Worm (Caenorhabditis elegans) whole organism, L2 larva: ENCODE results near the gene T05G5.4.

ENCODE experiments used
- ZK546.5 ChIP-seq: sonication (generic microtip); optimal IDR thresholded peaks from 2 replicates; lab custom pipeline; 2017; ENCODE audit warnings: missing biosample characterization, missing genetic modification characterization
- alr-1 ChIP-seq: fragments of 150-350 bp; optimal IDR thresholded peaks from 2 replicates; lab custom pipeline; 2014; ENCODE audit warnings: missing biosample characterization, missing genetic modification characterization
- elt-1 ChIP-seq: fragments of 150-350 bp; optimal IDR thresholded peaks from 2 replicates; lab custom pipeline; 2014; ENCODE audit warnings: missing biosample characterization, missing genetic modification characterization
- lin-11 ChIP-seq: fragments of 150-350 bp; sonication (generic microtip); optimal IDR thresholded peaks from 2 replicates; lab custom pipeline; 2014; ENCODE audit warnings: missing biosample characterization, missing genetic modification characterization, inconsistent platforms, mixed read lengths
- lin-13 ChIP-seq: fragments of 150-350 bp; optimal IDR thresholded peaks from 2 replicates; lab custom pipeline; 2014; ENCODE audit warnings: missing biosample characterization, missing genetic modification reagents, missing genetic modification characterization
- unc-62 ChIP-seq: fragments of 150-350 bp; optimal IDR thresholded peaks from 2 replicates; lab custom pipeline; 2014; ENCODE audit warnings: missing biosample characterization, missing genetic modification reagents, missing genetic modification characterization
- zag-1 ChIP-seq: fragments of 150-350 bp; optimal IDR thresholded peaks from 2 replicates; lab custom pipeline; 2014; ENCODE audit warnings: missing biosample characterization, missing genetic modification characterization
- ztf-11 ChIP-seq: sonication (generic microtip); optimal IDR thresholded peaks from 2 replicates; lab custom pipeline; 2017; ENCODE audit warnings: missing biosample characterization, missing genetic modification characterization

DNA sequence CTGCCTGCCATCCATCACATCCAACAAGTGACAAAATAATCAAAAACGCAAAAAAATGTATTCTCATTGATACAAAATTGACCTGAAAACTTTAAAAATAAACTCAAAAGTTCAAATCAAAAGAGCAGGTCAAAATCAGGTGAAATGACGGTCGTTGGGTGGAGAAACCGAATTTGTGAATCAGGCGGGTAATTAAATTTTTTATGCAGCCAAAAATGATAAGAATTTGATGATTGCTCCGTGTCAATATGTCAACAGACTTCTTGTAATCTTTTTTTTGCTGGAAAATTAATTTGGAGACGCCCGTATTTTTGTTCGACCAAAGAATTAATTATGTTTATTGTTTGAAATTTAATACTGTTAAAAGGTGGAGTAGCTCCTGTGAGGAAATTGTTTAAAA is 34.9 kb upstream of the T05G5.4 start, which contains the start of gene ncx-6:
- no peak for TF ChIP-seq alr-1 (tag; lab: Kevin White, UChicago)
- TF ChIP-seq unc-62 (GFP tag; lab: Kevin White, UChicago) = no peak
- TF ChIP-seq zag-1 (tag; lab: Kevin White, UChicago) = no peak
- no peak for TF ChIP-seq ztf-11 (tag; lab: Kevin White, UChicago)
- no peak for TF ChIP-seq ZK546.5 (tag; lab: Kevin White, UChicago)
- no peak for TF ChIP-seq lin-11 (tag; lab: Kevin White, UChicago)
- TF ChIP-seq lin-13 (GFP tag; lab: Kevin White, UChicago) = no peak
- TF ChIP-seq elt-1 (tag; lab: Kevin White, UChicago) = no peak
